Worm (Caenorhabditis elegans) whole organism, L3 larva: ENCODE measurements around the gene duxl-1.
"Not testable (repeated sequence)": the region's sequence is repeated elsewhere in the genome, so short reads cannot be mapped to it uniquely, and the experiment has no call there.

Experiments
- ZK546.5 ChIP-seq: sonication (generic microtip); optimal IDR thresholded peaks from 2 replicates; lab custom pipeline; 2017; ENCODE audit warnings: missing biosample characterization, missing genetic modification characterization
- elt-1 ChIP-seq: fragments of 150-350 bp; optimal IDR thresholded peaks from 2 replicates; lab custom pipeline; 2014; ENCODE audit warnings: missing biosample characterization, missing genetic modification characterization
- elt-3 ChIP-seq, 3 experiments: fragments of 150-350 bp in 1 of 3; sonication (generic microtip) in 2 of 3; optimal IDR thresholded peaks; 2 replicates in 2 of 3; 4 replicates in 1 of 3; lab custom pipeline; 2014 to 2017; ENCODE audit warnings: missing biosample characterization in 3 of 3, missing genetic modification characterization in 3 of 3
- fkh-10 ChIP-seq: sonication (generic microtip); optimal IDR thresholded peaks from 2 replicates; lab custom pipeline; 2017; ENCODE audit warnings: missing biosample characterization, missing genetic modification reagents, missing genetic modification characterization
- nhr-11 ChIP-seq: fragments of 150-350 bp; optimal IDR thresholded peaks from 2 replicates; lab custom pipeline; 2014; ENCODE audit warnings: missing biosample characterization, missing genetic modification characterization
- nhr-23 ChIP-seq: fragments of 150-350 bp; optimal IDR thresholded peaks from 2 replicates; lab custom pipeline; 2014; ENCODE audit warnings: missing biosample characterization, missing genetic modification reagents, missing genetic modification characterization
- nhr-76 ChIP-seq: fragments of 150-350 bp; sonication (generic microtip); optimal IDR thresholded peaks from 5 replicates; lab custom pipeline; 2014; ENCODE audit warnings: missing biosample characterization, missing genetic modification characterization
- pqm-1 ChIP-seq: fragments of 150-350 bp; optimal IDR thresholded peaks from 2 replicates; lab custom pipeline; 2017; ENCODE audit warnings: missing biosample characterization, missing genetic modification characterization, inconsistent platforms
- sea-2 ChIP-seq: fragments of 150-350 bp; sonication (generic microtip); optimal IDR thresholded peaks from 4 replicates; lab custom pipeline; 2014; ENCODE audit warnings: missing biosample characterization, missing genetic modification reagents, missing genetic modification characterization
- snpc-4 ChIP-seq: fragments of 150-350 bp; optimal IDR thresholded peaks from 2 replicates; lab custom pipeline; 2014; ENCODE audit warnings: missing biosample characterization, missing genetic modification characterization
- unc-62 ChIP-seq: fragments of 150-350 bp; sonication (generic microtip); optimal IDR thresholded peaks from 4 replicates; lab custom pipeline; 2014; ENCODE audit warnings: missing biosample characterization, missing genetic modification reagents, missing genetic modification characterization
- ztf-11 ChIP-seq: fragments of 150-350 bp; optimal IDR thresholded peaks from 2 replicates; lab custom pipeline; 2014; ENCODE audit warnings: missing biosample characterization, missing genetic modification characterization

- not testable (repeated sequence) for TF ChIP-seq sea-2 (GFP tag; lab: Kevin White, UChicago); nhr-76; snpc-4 (tag; lab: Kevin White, UChicago); ZK546.5 (tag; lab: Kevin White, UChicago); unc-62 (GFP tag; lab: Kevin White, UChicago); ztf-11 (tag; lab: Kevin White, UChicago); pqm-1 (tag; lab: Kevin White, UChicago); fkh-10 (GFP tag; lab: Kevin White, UChicago); elt-1; elt-3 (tag; optimal IDR thresholded peaks at IDR 0.05; lab: Kevin White, UChicago); nhr-23; nhr-11 (tag; lab: Kevin White, UChicago)
Observed at ce11 chrII:1660888-1661287, 2.6 kb upstream of the duxl-1 start, which contains the start of gene ZC204.13.
